Worm (Caenorhabditis elegans) whole organism, early embryonic: ENCODE measurements around the gene ugt-12.

Experiments used
- aly-1 ChIP-seq: sonication (generic microtip); optimal IDR thresholded peaks from 2 replicates; lab custom pipeline; 2016; ENCODE audit warnings: missing genetic modification characterization, missing compliant biosample characterization
- ets-7 ChIP-seq: sonication (generic microtip); optimal IDR thresholded peaks from 2 replicates; lab custom pipeline; 2016; ENCODE audit warnings: missing genotype, missing genetic modification characterization, missing compliant biosample characterization
- hmbx-1 ChIP-seq: sonication (generic microtip); optimal IDR thresholded peaks from 2 replicates; lab custom pipeline; 2016; ENCODE audit warnings: mild to moderate bottlenecking, missing genetic modification characterization, missing compliant biosample characterization
- sea-1 ChIP-seq: fragments of 200-800 bp; sonication (Bioruptor generic); conservative IDR thresholded peaks from 2 replicates; pipeline ENCODE4 v1.3.6; 2022; ENCODE audit warnings: missing genetic modification characterization, missing compliant biosample characterization
- tbx-11 ChIP-seq: fragments of 200-800 bp; sonication (Bioruptor generic); IDR thresholded peaks from 2 replicates; pipeline ENCODE4 v1.3.6; 2022; ENCODE audit warnings: missing genetic modification characterization, missing compliant biosample characterization

- TF ChIP-seq sea-1 (GFP tag; lab: Robert Waterston, UW) (no peak), hmbx-1 (tag; lab: Kevin White, UChicago) (no peak), ets-7 (tag; lab: Kevin White, UChicago) (no peak), tbx-11 (GFP tag; lab: Robert Waterston, UW) (no peak), aly-1 (tag; lab: Kevin White, UChicago) (no peak)
Measured at ce11 chrV:4885372-4885771, 4.1 kb downstream of the ugt-12 start, which contains the start of gene T19H12.3.
